Worm (Caenorhabditis elegans): ENCODE results near the gene hyl-1.
A peak's percentile ranks its signal among the peaks of the same experiment; 100 is the strongest.

Gene hyl-1

ce11 chrIV:8530042-8531027, 8.6 kb upstream of the hyl-1 start:
- TF ChIP-seq unc-39 (tag; optimal IDR thresholded peaks at IDR 0.05) (no peak), crh-2 (tag; optimal IDR thresholded peaks at IDR 0.05) (peak; percentile 89), elt-1 (tag; optimal IDR thresholded peaks at IDR 0.05) (no peak), nhr-12 (tag; optimal IDR thresholded peaks at IDR 0.05) (no peak), ztf-4 (tag; optimal IDR thresholded peaks at IDR 0.05) (peak; percentile 49), mab-5 (tag; optimal IDR thresholded peaks at IDR 0.05) (peak; percentile 5), nhr-6 (tag; optimal IDR thresholded peaks at IDR 0.05) (peak; percentile 67), aly-2 (tag; optimal IDR thresholded peaks at IDR 0.05) (no peak), blmp-1 (tag; optimal IDR thresholded peaks at IDR 0.05; ENCODE audit: insufficient read depth) (peak; percentile 97), ztf-1 (GFP tag; conservative IDR thresholded peaks at IDR 0.05) (no peak), ztf-11 (tag; optimal IDR thresholded peaks at IDR 0.05) (no peak), ceh-16 (tag; optimal IDR thresholded peaks at IDR 0.05) (no peak), nhr-237 (tag; optimal IDR thresholded peaks at IDR 0.05) (no peak), lin-11 (tag; optimal IDR thresholded peaks at IDR 0.05) (no peak), ama-1 (optimal IDR thresholded peaks at IDR 0.05) (no peak), mbf-1 (tag; optimal IDR thresholded peaks at IDR 0.05) (no peak), lin-39 (tag; optimal IDR thresholded peaks at IDR 0.05) (no peak), zag-1 (tag; optimal IDR thresholded peaks at IDR 0.05) (no peak), nhr-23 (tag; optimal IDR thresholded peaks at IDR 0.05) (no peak), skn-1 (tag; optimal IDR thresholded peaks at IDR 0.05) (peak; percentile 43), nhr-10 (tag; optimal IDR thresholded peaks at IDR 0.05) (no peak), lin-13 (GFP tag; optimal IDR thresholded peaks at IDR 0.05) (no peak), alr-1 (tag; optimal IDR thresholded peaks at IDR 0.05) (no peak), dmd-4 (tag; optimal IDR thresholded peaks at IDR 0.05) (no peak), unc-55 (GFP tag; optimal IDR thresholded peaks at IDR 0.05) (no peak), gmeb-1 (tag; optimal IDR thresholded peaks at IDR 0.05) (peak; percentile 58), ZK546.5 (tag; optimal IDR thresholded peaks at IDR 0.05) (no peak), F13H6.1 (tag; optimal IDR thresholded peaks at IDR 0.05) (peak; percentile 60), sma-3 (GFP tag; optimal IDR thresholded peaks at IDR 0.05) (peak; percentile 94), fos-1 (tag; optimal IDR thresholded peaks at IDR 0.05) (peak; percentile 99), egl-27 (tag; optimal IDR thresholded peaks at IDR 0.05) (peak; percentile 89), nhr-77 (tag; optimal IDR thresholded peaks at IDR 0.05) (no peak), R02D3.7 (tag; optimal IDR thresholded peaks at IDR 0.05) (no peak), snpc-4 (tag; optimal IDR thresholded peaks at IDR 0.05) (no peak), unc-62 (GFP tag; optimal IDR thresholded peaks at IDR 0.05) (no peak), ceh-82 (tag; optimal IDR thresholded peaks at IDR 0.05) (no peak), nhr-25 (tag; optimal IDR thresholded peaks at IDR 0.05) (peak; percentile 91), C34F6.9 (tag; optimal IDR thresholded peaks at IDR 0.05) (peak; percentile 16), sma-9 (GFP tag; optimal IDR thresholded peaks at IDR 0.05) (peak; percentile 96), sma-9 (tag; optimal IDR thresholded peaks at IDR 0.05) (no peak), lsy-2 (tag; optimal IDR thresholded peaks at IDR 0.05) (peak in 1 of 2 experiments; percentile 60), elt-3 (tag; optimal IDR thresholded peaks at IDR 0.05) (no peak), nhr-21 (tag; optimal IDR thresholded peaks at IDR 0.05) (peak; percentile 92), nhr-11 (tag; optimal IDR thresholded peaks at IDR 0.05) (no peak), peb-1 (tag; optimal IDR thresholded peaks at IDR 0.05) (no peak), nhr-129 (tag; optimal IDR thresholded peaks at IDR 0.05) (peak; percentile 46), Y55F3AM.14 (GFP tag; optimal IDR thresholded peaks at IDR 0.05) (peak; percentile 39), mdl-1 (tag; optimal IDR thresholded peaks at IDR 0.05) (peak; percentile 36 to 64), sem-4 (tag; optimal IDR thresholded peaks at IDR 0.05) (peak; percentile 69)
